Worm (Caenorhabditis elegans) whole organism, L4 larva: ENCODE data around the gene C07A9.9.

Source experiments
- F10B5.3 ChIP-seq: sonication (generic microtip); optimal IDR thresholded peaks from 2 replicates; lab custom pipeline; 2016; ENCODE audit warnings: mild to moderate bottlenecking, missing genetic modification characterization, missing compliant biosample characterization
- T20F7.1 ChIP-seq: fragments of 200-800 bp; sonication (Bioruptor generic); optimal IDR thresholded peaks from 2 replicates; lab custom pipeline; 2018; ENCODE audit warnings: mild to moderate bottlenecking, missing genetic modification characterization, missing compliant biosample characterization
- aha-1 ChIP-seq: fragments of 150-350 bp; peaks from one replicate; lab custom pipeline; 2014; ENCODE audit warnings: missing biosample characterization, missing genetic modification characterization
- ama-1 ChIP-seq: fragments of 150-350 bp; optimal IDR thresholded peaks from 2 replicates; lab custom pipeline; 2014; ENCODE audit warnings: inconsistent platforms, mixed read lengths
- ceh-82 ChIP-seq: sonication (generic microtip); optimal IDR thresholded peaks from 2 replicates; lab custom pipeline; 2017; ENCODE audit warnings: missing biosample characterization, missing genetic modification characterization
- dpl-1 ChIP-seq: fragments of 150-350 bp; optimal IDR thresholded peaks from 2 replicates; lab custom pipeline; 2014; ENCODE audit warnings: missing biosample characterization, missing genetic modification reagents, missing genetic modification characterization
- fkh-10 ChIP-seq: fragments of 150-350 bp; optimal IDR thresholded peaks from 2 replicates; lab custom pipeline; 2014; ENCODE audit warnings: missing biosample characterization, missing genetic modification reagents, missing genetic modification characterization
- nhr-6 ChIP-seq: fragments of 150-350 bp; optimal IDR thresholded peaks from 2 replicates; lab custom pipeline; 2014; ENCODE audit warnings: missing biosample characterization, missing genetic modification characterization
- nhr-77 ChIP-seq: fragments of 150-350 bp; optimal IDR thresholded peaks from 2 replicates; lab custom pipeline; 2014; ENCODE audit warnings: missing biosample characterization, missing genetic modification characterization
- pqm-1 ChIP-seq: sonication (generic microtip); optimal IDR thresholded peaks from 2 replicates; lab custom pipeline; 2017; ENCODE audit warnings: missing biosample characterization, missing genetic modification characterization
- saeg-2 ChIP-seq: fragments of 200-800 bp; sonication (Bioruptor generic); IDR thresholded peaks from 2 replicates; pipeline ENCODE4 v1.3.6; 2022; ENCODE audit warnings: missing genetic modification reagents, missing genetic modification characterization, missing compliant biosample characterization
- snpc-4 ChIP-seq: fragments of 150-350 bp; optimal IDR thresholded peaks from 2 replicates; lab custom pipeline; 2014; ENCODE audit warnings: missing biosample characterization, missing genetic modification characterization
- zip-2 ChIP-seq: fragments of 150-350 bp; optimal IDR thresholded peaks from 2 replicates; lab custom pipeline; 2014; ENCODE audit warnings: missing biosample characterization, missing genetic modification characterization

- TF ChIP-seq nhr-6 (tag; lab: Kevin White, UChicago), result no peak
- no peak for TF ChIP-seq ama-1
- no peak for TF ChIP-seq zip-2
- TF ChIP-seq snpc-4 (tag; lab: Kevin White, UChicago), result no peak
- TF ChIP-seq F10B5.3 (tag; lab: Kevin White, UChicago), result no peak
- TF ChIP-seq dpl-1 (GFP tag; lab: Kevin White, UChicago), result no peak
- TF ChIP-seq saeg-2 (GFP tag; lab: Robert Waterston, UW), result no peak
- peak; percentile 9 for TF ChIP-seq aha-1 (tag; lab: Kevin White, UChicago)
- no peak for TF ChIP-seq fkh-10 (GFP tag; lab: Kevin White, UChicago)
- TF ChIP-seq nhr-77, result no peak
- no peak for TF ChIP-seq ceh-82 (tag; lab: Kevin White, UChicago)
- no peak for TF ChIP-seq pqm-1 (tag; lab: Kevin White, UChicago)
- no peak for TF ChIP-seq T20F7.1 (GFP tag; lab: Kevin White, UChicago)
These were observed 27.0 kb upstream of the C07A9.9 start, which contains the start of gene set-3 for ce11 chrIII:9694474-9694873.
